Worm (Caenorhabditis elegans): Measurements from ENCODE around the gene C25H3.11.

DNA sequence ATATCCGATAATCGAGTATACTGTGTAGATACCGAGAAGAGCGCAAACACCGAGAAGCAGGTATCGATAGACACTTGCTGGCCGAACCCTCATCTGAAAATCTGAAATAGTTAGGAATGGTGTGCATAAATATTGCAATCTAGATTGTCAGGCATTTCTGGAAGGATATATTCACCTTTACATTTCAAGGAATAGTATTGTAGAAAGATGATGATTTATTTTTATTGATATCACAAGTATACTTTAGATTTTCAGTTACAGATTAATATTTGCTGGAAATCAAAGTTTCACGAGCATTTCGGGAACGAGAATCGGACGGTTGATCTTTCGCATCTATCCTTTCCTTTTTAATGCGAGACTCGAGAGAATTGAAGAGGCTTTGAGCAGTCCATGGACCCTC is 29.2 kb downstream of the C25H3.11 start, which contains the start of gene fut-3:
- TF ChIP-seq blmp-1 (tag; optimal IDR thresholded peaks at IDR 0.05): no peak
- no peak for TF ChIP-seq elt-3 (tag; optimal IDR thresholded peaks at IDR 0.05)
- TF ChIP-seq flh-1 (GFP tag; optimal IDR thresholded peaks at IDR 0.05): no peak
